Fruit fly (Drosophila melanogaster): ENCODE measurements around the gene Tmf.

Gene Tmf

DNA sequence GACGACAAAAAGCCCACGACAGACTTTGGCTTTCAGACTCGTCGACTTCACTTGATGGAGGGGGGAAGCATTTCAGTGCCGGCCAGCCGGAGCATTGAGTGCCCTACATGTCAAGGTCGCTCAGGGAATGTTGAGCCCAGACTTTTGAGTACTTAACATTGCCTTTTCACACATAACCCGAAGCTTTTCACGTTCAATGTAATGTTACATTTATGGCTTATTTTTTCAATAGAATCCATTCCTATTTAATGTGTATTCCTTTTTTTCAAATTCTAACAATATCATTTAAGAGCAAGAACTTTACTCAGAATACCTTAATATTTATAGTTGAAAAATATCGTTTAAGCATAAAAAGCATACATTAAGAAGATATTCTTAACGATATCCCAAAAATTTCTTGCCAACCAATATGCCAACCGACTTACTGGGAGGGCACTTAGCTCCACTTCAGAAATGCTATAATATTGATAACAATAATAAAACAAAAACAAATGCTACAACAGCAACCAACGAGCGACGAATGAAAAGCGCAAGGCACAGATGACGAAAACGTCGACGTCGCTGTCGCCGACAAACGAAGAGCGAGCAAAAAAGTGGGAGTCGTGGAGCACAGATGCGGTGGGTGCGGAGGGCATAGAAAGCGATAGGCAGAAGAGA, 15.7 kb downstream of the Tmf start (continued):
- peak; percentile 91 for TF ChIP-seq CG18262 (tag; optimal IDR thresholded peaks at IDR 0.05)
- TF ChIP-seq Xrp1 (GFP tag; IDR thresholded peaks at IDR 0.05) = peak; percentile 74
- TF ChIP-seq ham (GFP tag; IDR thresholded peaks at IDR 0.05) = no peak
- peak; percentile 72 for TF ChIP-seq nerfin-1 (tag; optimal IDR thresholded peaks at IDR 0.05)
- TF ChIP-seq HLH3B (GFP tag; IDR thresholded peaks at IDR 0.05) = peak; percentile 82
- TF ChIP-seq tio (GFP tag; optimal IDR thresholded peaks at IDR 0.05) = no peak
- TF ChIP-seq CG2712 (tag; optimal IDR thresholded peaks at IDR 0.05) = peak; percentile 86
- TF ChIP-seq gro (GFP tag; optimal IDR thresholded peaks at IDR 0.05) = peak; percentile 74
- TF ChIP-seq Deaf1 (tag; optimal IDR thresholded peaks at IDR 0.05) = peak; percentile 81
- TF ChIP-seq fd102C (GFP tag; optimal IDR thresholded peaks at IDR 0.05) = no peak
- no peak for TF ChIP-seq kah (GFP tag; optimal IDR thresholded peaks at IDR 0.05)
- TF ChIP-seq Kr (GFP tag; optimal IDR thresholded peaks at IDR 0.05) = no peak
- TF ChIP-seq CG2120 (GFP tag; optimal IDR thresholded peaks at IDR 0.05) = peak; percentile 52
- TF ChIP-seq lab (GFP tag; optimal IDR thresholded peaks at IDR 0.05) = peak; percentile 84
- TF ChIP-seq CG6791 (GFP tag; IDR thresholded peaks at IDR 0.05; ENCODE audit: partially characterized antibody) = no peak
- TF ChIP-seq vfl (GFP tag; optimal IDR thresholded peaks at IDR 0.05) = no peak
- no peak for TF ChIP-seq CG33557 (GFP tag; optimal IDR thresholded peaks at IDR 0.05)
- no peak for TF ChIP-seq CG15073 (GFP tag; optimal IDR thresholded peaks at IDR 0.05)
- no peak for TF ChIP-seq Gsc (GFP tag; IDR thresholded peaks at IDR 0.05)
- TF ChIP-seq Mes4 (GFP tag; optimal IDR thresholded peaks at IDR 0.05) = no peak
- TF ChIP-seq slbo (GFP tag; IDR thresholded peaks at IDR 0.05) = peak; percentile 39
- peak; percentile 78 for TF ChIP-seq CG6689 (GFP tag; IDR thresholded peaks at IDR 0.05)
- TF ChIP-seq HLH4C (GFP tag; IDR thresholded peaks at IDR 0.05; ENCODE audit: partially characterized antibody) = no peak
- 0 out of 3 replicates have a peak, but pooled peaks have one; percentile 11 for TF ChIP-seq CG3726 (GFP tag; IDR thresholded peaks at IDR 0.05)
- TF ChIP-seq CG13775 (GFP tag; optimal IDR thresholded peaks at IDR 0.05) = peak; percentile 64
- TF ChIP-seq dmrt11E (tag; optimal IDR thresholded peaks at IDR 0.05) = no peak
- TF ChIP-seq dati (GFP tag; IDR thresholded peaks at IDR 0.05) = peak; percentile 19; the same call in 1 of the 2 replicates
- peak; percentile 79 for TF ChIP-seq CG12155 (GFP tag; optimal IDR thresholded peaks at IDR 0.05)
- peak; percentile 78 for TF ChIP-seq CG4820 (GFP tag; optimal IDR thresholded peaks at IDR 0.05)
- peak in 1 of 2 experiments; percentile 63 for TF ChIP-seq Hr51 (GFP tag; optimal IDR thresholded peaks at IDR 0.05)
- peak; percentile 43 for TF ChIP-seq cg (GFP tag; optimal IDR thresholded peaks at IDR 0.05)
- TF ChIP-seq sima (GFP tag; optimal IDR thresholded peaks at IDR 0.05) = peak; percentile 43
- TF ChIP-seq schlank (tag; optimal IDR thresholded peaks at IDR 0.05) = no peak
- TF ChIP-seq cwo (GFP tag; optimal IDR thresholded peaks at IDR 0.05) = peak; percentile 80
- TF ChIP-seq Elba2 (GFP tag; optimal IDR thresholded peaks at IDR 0.05) = no peak
- TF ChIP-seq B-H1 (GFP tag; IDR thresholded peaks at IDR 0.05) = peak; percentile 58
- peak; percentile 88 for TF ChIP-seq psq (GFP tag; optimal IDR thresholded peaks at IDR 0.05)
- peak; percentile 83; the same call in 2 of the 4 replicates for TF ChIP-seq chinmo (GFP tag; IDR thresholded peaks at IDR 0.05; ENCODE audit: partially characterized antibody)
- TF ChIP-seq MTF-1 (GFP tag; optimal IDR thresholded peaks at IDR 0.05; ENCODE audit: borderline replicate concordance) = no peak
- 0 out of 2 replicates have a peak, but pooled peaks have one; percentile 16 for TF ChIP-seq MBD-R2 (GFP tag; IDR thresholded peaks at IDR 0.05)
- no peak for TF ChIP-seq ro (GFP tag; IDR thresholded peaks at IDR 0.05)
- peak; percentile 71 for TF ChIP-seq tgo (GFP tag; IDR thresholded peaks at IDR 0.05)
- peak; percentile 90 for TF ChIP-seq CG9727 (GFP tag; optimal IDR thresholded peaks at IDR 0.05)
- peak; percentile 71 for TF ChIP-seq jumu (GFP tag; optimal IDR thresholded peaks at IDR 0.05)
- peak; percentile 85 for TF ChIP-seq ftz-f1 (GFP tag; optimal IDR thresholded peaks at IDR 0.05)
- TF ChIP-seq Fer1 (GFP tag; optimal IDR thresholded peaks at IDR 0.05) = peak; percentile 82
- 0 out of 3 replicates have a peak, but pooled peaks have one; percentile 26 for TF ChIP-seq gce (GFP tag; IDR thresholded peaks at IDR 0.05)
- no peak for TF ChIP-seq CG13287 (GFP tag; IDR thresholded peaks at IDR 0.05; ENCODE audit: partially characterized antibody)
- peak; percentile 56 for TF ChIP-seq CG8924 (tag; optimal IDR thresholded peaks at IDR 0.05)

Data from whole organism, embryonic.